Fruit fly (Drosophila melanogaster) whole organism, embryonic: Measurements from ENCODE around the gene Nulp1.

Experiments
- CG12744 ChIP-seq: fragments of 200-800 bp; sonication (Bioruptor generic); optimal IDR thresholded peaks from 2 replicates; lab custom pipeline; 2016; ENCODE audit warnings: missing biosample characterization, missing genetic modification characterization
- CG13424 ChIP-seq: fragments of 200-800 bp; sonication (Bioruptor generic); optimal IDR thresholded peaks from 2 replicates; lab custom pipeline; 2019; ENCODE audit warnings: missing biosample characterization, mild to moderate bottlenecking, missing genetic modification characterization, moderate library complexity
- CG14965 ChIP-seq: fragments of 200-800 bp; sonication (Bioruptor generic); optimal IDR thresholded peaks from 2 replicates; lab custom pipeline; 2016; ENCODE audit warnings: missing biosample characterization, missing genetic modification characterization, borderline replicate concordance
- CG1603 ChIP-seq: fragments of 200-800 bp; sonication (Bioruptor generic); optimal IDR thresholded peaks from 2 replicates; lab custom pipeline; 2019; ENCODE audit warnings: missing biosample characterization, mild to moderate bottlenecking, missing genetic modification characterization, moderate library complexity
- CG16863 ChIP-seq: fragments of 200-800 bp; sonication (Bioruptor generic); optimal IDR thresholded peaks from 3 replicates; lab custom pipeline; 2016; ENCODE audit warnings: missing biosample characterization, missing genetic modification characterization
- CG17385 ChIP-seq: fragments of 200-800 bp; sonication (Bioruptor generic); optimal IDR thresholded peaks from 3 replicates; lab custom pipeline; 2018; ENCODE audit warnings: missing biosample characterization, mild to moderate bottlenecking, missing genetic modification characterization
- CG18262 ChIP-seq: fragments of 200-800 bp; optimal IDR thresholded peaks from 3 replicates; lab custom pipeline; 2019; ENCODE audit warnings: missing biosample characterization, mild to moderate bottlenecking, missing genetic modification characterization, moderate library complexity
- CG2120 ChIP-seq: fragments of 200-800 bp; sonication (Bioruptor generic); optimal IDR thresholded peaks from 3 replicates; lab custom pipeline; 2016; ENCODE audit warnings: missing biosample characterization, missing genetic modification characterization
- CG30403 ChIP-seq: fragments of 200-800 bp; sonication (Bioruptor generic); optimal IDR thresholded peaks from 3 replicates; lab custom pipeline; 2016; ENCODE audit warnings: missing biosample characterization, missing genetic modification characterization
- CG6175 ChIP-seq: fragments of 200-800 bp; sonication (Bioruptor generic); IDR thresholded peaks from 3 replicates; pipeline ENCODE4 v1.3.6; 2022; ENCODE audit warnings: missing biosample characterization, missing genetic modification characterization
- CG9437 ChIP-seq: fragments of 200-800 bp; sonication (Bioruptor generic); optimal IDR thresholded peaks from 2 replicates; lab custom pipeline; 2018; ENCODE audit warnings: missing biosample characterization, mild to moderate bottlenecking, missing genetic modification characterization
- CG9817 ChIP-seq: fragments of 200-800 bp; sonication (Bioruptor generic); optimal IDR thresholded peaks from 2 replicates; lab custom pipeline; 2018; ENCODE audit warnings: missing biosample characterization, mild to moderate bottlenecking, missing genetic modification characterization, moderate library complexity
- CHES-1-like ChIP-seq: fragments of 200-800 bp; sonication (Bioruptor generic); optimal IDR thresholded peaks from 2 replicates; lab custom pipeline; 2016; ENCODE audit warnings: missing biosample characterization, missing genetic modification characterization
- Fer3 ChIP-seq: fragments of 200-800 bp; sonication (Bioruptor generic); optimal IDR thresholded peaks from 2 replicates; lab custom pipeline; 2018; ENCODE audit warnings: missing biosample characterization, mild to moderate bottlenecking, missing genetic modification characterization, moderate library complexity
- GATAe ChIP-seq: fragments of 200-800 bp; sonication (Bioruptor generic); conservative IDR thresholded peaks from 2 replicates; pipeline ENCODE4 v1.3.6; 2022; ENCODE audit warnings: missing biosample characterization, missing genetic modification characterization
- H15 ChIP-seq: fragments of 200-800 bp; sonication (Bioruptor generic); IDR thresholded peaks from 3 replicates; pipeline ENCODE4 v1.3.6; 2022; ENCODE audit warnings: missing biosample characterization, missing genetic modification characterization
- Hey ChIP-seq: fragments of 200-800 bp; sonication (Bioruptor generic); optimal IDR thresholded peaks from 3 replicates; lab custom pipeline; 2018; ENCODE audit warnings: missing biosample characterization, mild to moderate bottlenecking, missing genetic modification characterization
- MESR4 ChIP-seq: fragments of 200-800 bp; sonication (Bioruptor generic); optimal IDR thresholded peaks from 2 replicates; lab custom pipeline; 2018; ENCODE audit warnings: missing biosample characterization, mild to moderate bottlenecking, missing genetic modification characterization, moderate library complexity
- Mad ChIP-seq: fragments of 200-800 bp; sonication (Bioruptor generic); optimal IDR thresholded peaks from 2 replicates; lab custom pipeline; 2016; ENCODE audit warnings: missing biosample characterization, missing genetic modification characterization
- Med ChIP-seq: fragments of 200-800 bp; sonication (Bioruptor generic); peaks from one replicate; lab custom pipeline; 2016; ENCODE audit warnings: missing biosample characterization, missing genetic modification characterization, mild to moderate bottlenecking, inconsistent platforms, moderate library complexity
- Nf-YA ChIP-seq: fragments of 200-800 bp; sonication (Bioruptor generic); IDR thresholded peaks from 2 replicates; pipeline ENCODE4 v1.3.6; 2022; ENCODE audit warnings: missing biosample characterization, missing genetic modification characterization
- Pdp1 ChIP-seq, 2 experiments: fragments of 200-800 bp; sonication (Bioruptor generic); optimal IDR thresholded peaks; 3 replicates each; lab custom pipeline; 2016; ENCODE audit warnings: missing biosample characterization in 2 of 2, missing genetic modification characterization in 2 of 2, mild to moderate bottlenecking in 1 of 2, moderate library complexity in 1 of 2
- Sox100B ChIP-seq: fragments of 200-800 bp; sonication (Bioruptor generic); optimal IDR thresholded peaks from 3 replicates; lab custom pipeline; 2018; ENCODE audit warnings: missing biosample characterization, mild to moderate bottlenecking, missing genetic modification characterization
- Sry-β ChIP-seq: fragments of 200-800 bp; sonication (Bioruptor generic); optimal IDR thresholded peaks from 2 replicates; lab custom pipeline; 2018; ENCODE audit warnings: missing biosample characterization, mild to moderate bottlenecking, missing genetic modification characterization, moderate library complexity
- aop ChIP-seq: fragments of 200-800 bp; sonication (Bioruptor generic); IDR thresholded peaks from 2 replicates; pipeline ENCODE4 v1.3.6; 2022; ENCODE audit warnings: missing biosample characterization, missing genetic modification characterization
- ash1 ChIP-seq: fragments of 200-800 bp; sonication (Bioruptor generic); optimal IDR thresholded peaks from 2 replicates; lab custom pipeline; 2018; ENCODE audit warnings: missing biosample characterization, mild to moderate bottlenecking, missing genetic modification characterization
- crol ChIP-seq: fragments of 200-800 bp; sonication (Bioruptor generic); IDR thresholded peaks from 2 replicates; pipeline ENCODE4 v1.3.6; 2022; ENCODE audit warnings: missing biosample characterization, missing genetic modification characterization
- da ChIP-seq: fragments of 200-800 bp; sonication (Bioruptor generic); optimal IDR thresholded peaks from 2 replicates; lab custom pipeline; 2016; ENCODE audit warnings: missing biosample characterization, missing genetic modification characterization
- danr ChIP-seq: fragments of 200-800 bp; sonication (Bioruptor generic); IDR thresholded peaks from 2 replicates; pipeline ENCODE4 v1.3.6; 2022; ENCODE audit warnings: missing biosample characterization, missing genetic modification characterization
- eyg ChIP-seq: fragments of 200-800 bp; sonication (Bioruptor generic); optimal IDR thresholded peaks from 3 replicates; lab custom pipeline; 2016; ENCODE audit warnings: missing biosample characterization, missing genetic modification characterization
- grn ChIP-seq: fragments of 200-800 bp; sonication (Bioruptor generic); optimal IDR thresholded peaks from 3 replicates; lab custom pipeline; 2017; ENCODE audit warnings: missing biosample characterization, missing genetic modification characterization
- ham ChIP-seq: fragments of 200-800 bp; sonication (Bioruptor generic); IDR thresholded peaks from 2 replicates; pipeline ENCODE4 v1.3.6; 2022; ENCODE audit warnings: missing biosample characterization, missing genetic modification characterization
- hbn ChIP-seq: fragments of 200-800 bp; sonication (Bioruptor generic); IDR thresholded peaks from 2 replicates; pipeline ENCODE4 v1.3.6; 2022; ENCODE audit warnings: missing biosample characterization, missing genetic modification characterization; ENCODE audit not compliant: partially characterized antibody
- her ChIP-seq: fragments of 200-800 bp; sonication (Bioruptor generic); optimal IDR thresholded peaks from 2 replicates; lab custom pipeline; 2016; ENCODE audit warnings: missing biosample characterization, missing genetic modification characterization
- kay ChIP-seq: fragments of 200-800 bp; sonication (Bioruptor generic); optimal IDR thresholded peaks from 2 replicates; lab custom pipeline; 2016; ENCODE audit warnings: missing biosample characterization, missing genetic modification characterization
- kni ChIP-seq: fragments of 200-800 bp; sonication (Bioruptor generic); optimal IDR thresholded peaks from 3 replicates; lab custom pipeline; 2017; ENCODE audit warnings: mild to moderate bottlenecking, missing biosample characterization, missing genetic modification reagents, missing genetic modification characterization
- lola ChIP-seq, 3 experiments: fragments of >200 bp in 2 of 3; fragments of 200-800 bp in 1 of 3; sonication (Bioruptor generic) in 1 of 3; optimal IDR thresholded peaks; 2 replicates each; lab custom pipeline; 2017 to 2019; ENCODE audit warnings: missing biosample characterization in 3 of 3, missing genetic modification characterization in 3 of 3, mild to moderate bottlenecking in 1 of 3, moderate library complexity in 1 of 3
- mld ChIP-seq: fragments of 200-800 bp; sonication (Bioruptor generic); IDR thresholded peaks from 3 replicates; pipeline ENCODE4 v1.3.6; 2022; ENCODE audit warnings: missing biosample characterization, missing genetic modification characterization; ENCODE audit not compliant: partially characterized antibody
- nom ChIP-seq: fragments of 200-800 bp; sonication (Bioruptor generic); optimal IDR thresholded peaks from 2 replicates; lab custom pipeline; 2017; ENCODE audit warnings: missing biosample characterization, missing genetic modification characterization, mild to moderate bottlenecking, moderate library complexity, missing genetic modification reagents
- oc ChIP-seq: fragments of 200-800 bp; sonication (Bioruptor generic); optimal IDR thresholded peaks from 2 replicates; lab custom pipeline; 2018; ENCODE audit warnings: missing biosample characterization, mild to moderate bottlenecking, missing genetic modification characterization, moderate library complexity
- onecut ChIP-seq: fragments of 200-800 bp; sonication (Bioruptor generic); IDR thresholded peaks from 2 replicates; pipeline ENCODE4 v1.3.6; 2022; ENCODE audit warnings: missing biosample characterization, missing genetic modification characterization
- pfk ChIP-seq: fragments of 200-800 bp; sonication (Bioruptor generic); optimal IDR thresholded peaks from 2 replicates; lab custom pipeline; 2018; ENCODE audit warnings: missing biosample characterization, mild to moderate bottlenecking, missing genetic modification characterization, moderate library complexity
- prd ChIP-seq, 3 experiments: fragments of >200 bp in 2 of 3; fragments of 200-800 bp in 1 of 3; sonication (Bioruptor generic) in 1 of 3; optimal IDR thresholded peaks in 2 of 3; IDR thresholded peaks in 1 of 3; 2 replicates in 2 of 3; 3 replicates in 1 of 3; pipeline versions ENCODE4 v1.3.6 to Lab custom; 2017 to 2022; ENCODE audit warnings: missing biosample characterization in 1 of 3, missing genetic modification characterization in 1 of 3
- rib ChIP-seq: fragments of 200-800 bp; sonication (Bioruptor generic); IDR thresholded peaks from 2 replicates; pipeline ENCODE4 v1.3.6; 2022; ENCODE audit warnings: missing biosample characterization, missing genetic modification characterization
- seq ChIP-seq: fragments of 200-800 bp; sonication (Bioruptor generic); IDR thresholded peaks from 2 replicates; pipeline ENCODE4 v1.3.6; 2022; ENCODE audit warnings: missing biosample characterization, missing genetic modification characterization
- tap ChIP-seq: fragments of 200-800 bp; optimal IDR thresholded peaks from 3 replicates; lab custom pipeline; 2019; ENCODE audit warnings: missing biosample characterization, mild to moderate bottlenecking, missing genetic modification characterization, moderate library complexity
- tin ChIP-seq: fragments of 200-800 bp; sonication (Bioruptor generic); optimal IDR thresholded peaks from 3 replicates; lab custom pipeline; 2016; ENCODE audit warnings: missing biosample characterization, missing genetic modification characterization

Gene Nulp1

DNA sequence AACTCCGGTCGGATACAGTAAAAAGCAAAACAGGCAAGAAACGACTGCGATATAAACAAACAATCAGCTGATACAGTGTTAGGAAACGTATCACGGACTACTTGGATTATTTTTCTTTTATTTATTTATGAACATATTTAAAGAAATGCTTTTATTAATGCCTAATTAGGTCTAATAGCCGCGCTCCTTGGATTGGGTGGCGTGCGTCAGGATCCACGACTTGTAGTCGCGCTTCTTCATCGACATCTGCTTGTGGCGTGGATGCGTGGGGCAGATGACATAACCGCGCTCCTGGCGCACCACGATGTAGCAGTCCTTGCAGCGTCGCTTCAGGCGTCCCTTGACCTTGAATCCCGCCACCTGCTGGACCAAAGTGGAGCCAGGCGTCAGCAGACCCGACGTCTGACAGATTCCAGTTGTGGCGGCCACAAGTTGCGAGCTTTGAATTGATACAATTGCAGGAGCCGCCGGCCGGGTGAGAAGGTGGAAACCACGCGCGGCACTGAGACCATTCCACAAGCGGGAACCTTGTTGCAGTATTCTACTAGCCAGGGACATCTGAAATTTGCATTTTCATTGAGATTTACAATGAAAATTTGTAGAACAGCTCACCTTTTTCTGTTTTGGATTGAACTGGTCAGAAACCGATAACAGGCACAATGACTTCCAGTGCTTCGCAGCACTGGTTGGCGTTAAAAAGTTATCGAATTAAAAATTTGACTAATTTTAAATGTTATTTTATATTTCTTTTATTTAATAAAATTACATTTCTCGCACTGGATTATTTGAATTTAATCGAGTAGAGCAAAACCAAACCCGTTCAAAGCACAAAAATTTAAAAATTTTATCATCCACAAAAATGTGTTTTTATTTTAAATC, 14.6 kb downstream of the Nulp1 start, which contains the start of the genes CG7550 and mRpL36 (continued):
- TF ChIP-seq kay (no peak), CG30403 (GFP tag; lab: Kevin White, UChicago) (no peak), Hey (tag; lab: Kevin White, UChicago) (no peak), CG12744 (GFP tag; lab: Kevin White, UChicago) (no peak), CG13424 (tag; lab: Kevin White, UChicago) (no peak), mld (GFP tag; lab: Robert Waterston, UW) (no peak), Med (GFP tag; lab: Kevin White, UChicago) (peak; percentile 55), Pdp1 (GFP tag; optimal IDR thresholded peaks at IDR 0.05; lab: Kevin White, UChicago) (peak in 1 of 2 experiments; percentile 91), danr (GFP tag; lab: Robert Waterston, UW) (no peak), MESR4 (GFP tag; lab: Kevin White, UChicago) (no peak), prd (optimal IDR thresholded peaks at IDR 0.05; lab: Kevin White, UChicago) (no peak), prd (GFP tag; IDR thresholded peaks at IDR 0.05; lab: Robert Waterston, UW) (0 out of 3 replicates have a peak, but pooled peaks have one; percentile 16), aop (GFP tag; lab: Robert Waterston, UW) (no peak), ham (GFP tag; lab: Robert Waterston, UW) (no peak), CG9817 (tag; lab: Kevin White, UChicago) (no peak), CG6175 (no peak), CG1603 (tag; lab: Kevin White, UChicago) (no peak), tin (GFP tag; lab: Kevin White, UChicago) (no peak), CG17385 (GFP tag; lab: Kevin White, UChicago) (no peak), Fer3 (tag; lab: Kevin White, UChicago) (no peak), Sry-β (no peak), nom (GFP tag; lab: Kevin White, UChicago) (no peak), rib (GFP tag; lab: Robert Waterston, UW) (no peak), pfk (GFP tag; lab: Kevin White, UChicago) (no peak), CG9437 (GFP tag; lab: Kevin White, UChicago) (no peak)

DNA sequence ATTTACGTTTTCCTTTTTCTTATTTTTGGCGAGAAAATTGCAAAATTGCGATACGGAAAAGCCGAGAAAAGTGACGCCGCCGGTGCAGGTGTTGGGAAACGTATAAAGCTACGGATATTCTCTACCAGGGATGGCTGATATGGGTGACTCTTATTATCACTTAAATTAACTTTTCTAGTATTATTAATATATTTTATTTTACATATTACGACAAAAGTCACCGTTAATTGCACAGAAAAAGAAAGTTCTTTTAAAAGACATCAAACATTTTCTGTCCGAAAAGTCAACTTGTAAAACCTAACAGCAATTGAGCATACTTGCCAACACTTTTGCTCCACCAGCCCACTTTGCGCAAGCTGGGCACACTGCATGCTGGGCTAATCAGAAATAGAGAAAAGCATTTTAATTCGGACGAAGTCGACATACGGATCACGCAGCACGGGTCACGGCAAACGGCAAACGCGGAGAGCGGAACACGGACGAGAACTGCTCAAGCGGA, 17.6 kb downstream of the Nulp1 start, which contains the start of the genes Cds and Uba2:
TSS of gene Cds (plus strand) at position 51 of the 499 bp plus-strand sequence.
TSS of gene Uba2 (minus strand) at position 107 of the 499 bp plus-strand sequence.
- TF ChIP-seq Nf-YA, result peak; percentile 69
- TF ChIP-seq CHES-1-like (GFP tag; lab: Kevin White, UChicago), result peak; percentile 74
- TF ChIP-seq GATAe, result peak; percentile 89; the same call in 1 of the 2 replicates
- peak; percentile 78; the same call in 2 of the 3 replicates for TF ChIP-seq H15 (GFP tag; lab: Robert Waterston, UW)
- peak; percentile 63 for TF ChIP-seq her (GFP tag; lab: Kevin White, UChicago)
- TF ChIP-seq onecut (GFP tag; lab: Robert Waterston, UW), result peak; percentile 67
- peak; percentile 57 for TF ChIP-seq crol (GFP tag; lab: Robert Waterston, UW)
- no peak for TF ChIP-seq hbn (GFP tag; lab: Robert Waterston, UW)
- peak; percentile 75 for TF ChIP-seq CG16863 (GFP tag; lab: Kevin White, UChicago)
- TF ChIP-seq tap, result peak; percentile 89
- peak; percentile 59 for TF ChIP-seq eyg
- TF ChIP-seq lola (GFP tag; optimal IDR thresholded peaks at IDR 0.05; lab: Kevin White, UChicago), result peak in 1 of 3 experiments; percentile 88
- TF ChIP-seq CG18262 (tag; lab: Kevin White, UChicago), result peak; percentile 86
- peak; percentile 68 for TF ChIP-seq ash1 (GFP tag; lab: Kevin White, UChicago)
- peak; percentile 76 for TF ChIP-seq kni
- peak; percentile 85 for TF ChIP-seq oc (tag; lab: Kevin White, UChicago)
- TF ChIP-seq seq (GFP tag; lab: Robert Waterston, UW), result peak; percentile 87
- peak; percentile 90 for TF ChIP-seq Sox100B
- peak; percentile 83 for TF ChIP-seq Mad (GFP tag; lab: Kevin White, UChicago)
- TF ChIP-seq grn (GFP tag; lab: Kevin White, UChicago), result no peak
- no peak for TF ChIP-seq da (GFP tag; lab: Kevin White, UChicago)
- peak; percentile 95 for TF ChIP-seq CG2120 (GFP tag; lab: Kevin White, UChicago)
- TF ChIP-seq CG14965 (GFP tag; lab: Kevin White, UChicago), result peak; percentile 3
